Worm (Caenorhabditis elegans) whole organism, late embryonic: ENCODE results near the gene nep-10.

ENCODE experiments used
- ceh-14 ChIP-seq: sonication (generic microtip); optimal IDR thresholded peaks from 2 replicates; lab custom pipeline; 2016; ENCODE audit warnings: missing genotype, missing genetic modification characterization, missing compliant biosample characterization
- nhr-232 ChIP-seq: sonication (generic microtip); optimal IDR thresholded peaks from 2 replicates; lab custom pipeline; 2016; ENCODE audit warnings: missing genetic modification characterization, missing compliant biosample characterization
- pqm-1 ChIP-seq: sonication (generic microtip); optimal IDR thresholded peaks from 2 replicates; lab custom pipeline; 2016; ENCODE audit warnings: missing genetic modification characterization, missing compliant biosample characterization
- ttx-3 ChIP-seq: sonication (generic microtip); optimal IDR thresholded peaks from 2 replicates; lab custom pipeline; 2016; ENCODE audit warnings: missing genetic modification reagents, missing genetic modification characterization, missing compliant biosample characterization
- unc-42 ChIP-seq: sonication (generic microtip); optimal IDR thresholded peaks from 2 replicates; lab custom pipeline; 2016; ENCODE audit warnings: missing genotype, missing genetic modification characterization, missing compliant biosample characterization
- unc-86 ChIP-seq: sonication (generic microtip); optimal IDR thresholded peaks from 2 replicates; lab custom pipeline; 2016; ENCODE audit warnings: missing genetic modification characterization, missing compliant biosample characterization

DNA sequence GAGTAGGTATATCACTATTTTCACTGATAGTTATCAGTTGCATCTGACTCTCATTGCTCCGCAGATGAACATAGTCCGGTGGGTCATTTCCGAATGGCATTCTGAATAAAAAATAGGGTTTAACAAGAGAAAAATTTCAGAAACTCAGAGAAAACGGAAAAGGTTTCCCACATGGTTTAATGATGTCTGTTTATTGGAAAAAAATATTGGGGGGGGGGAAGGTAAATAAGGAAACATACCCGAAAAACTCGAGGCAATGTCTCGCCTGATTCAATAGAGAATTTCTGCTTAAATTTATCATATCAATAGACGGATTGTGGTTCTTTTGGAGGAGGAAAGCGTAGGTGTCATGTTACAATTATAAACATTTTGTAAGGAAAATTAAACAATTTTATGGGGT, 22.7 kb upstream of the nep-10 start, which contains the start of gene nep-11:
- TF ChIP-seq pqm-1 (tag; lab: Kevin White, UChicago) (no peak), nhr-232 (tag; lab: Kevin White, UChicago) (no peak), unc-42 (no peak), ttx-3 (tag; lab: Kevin White, UChicago) (no peak), unc-86 (tag; lab: Kevin White, UChicago) (no peak), ceh-14 (no peak)
